Fruit fly (Drosophila melanogaster): ENCODE measurements around the gene CG13838.
A peak's percentile ranks its signal among the peaks of the same experiment; 100 is the strongest.

Gene CG13838

DNA sequence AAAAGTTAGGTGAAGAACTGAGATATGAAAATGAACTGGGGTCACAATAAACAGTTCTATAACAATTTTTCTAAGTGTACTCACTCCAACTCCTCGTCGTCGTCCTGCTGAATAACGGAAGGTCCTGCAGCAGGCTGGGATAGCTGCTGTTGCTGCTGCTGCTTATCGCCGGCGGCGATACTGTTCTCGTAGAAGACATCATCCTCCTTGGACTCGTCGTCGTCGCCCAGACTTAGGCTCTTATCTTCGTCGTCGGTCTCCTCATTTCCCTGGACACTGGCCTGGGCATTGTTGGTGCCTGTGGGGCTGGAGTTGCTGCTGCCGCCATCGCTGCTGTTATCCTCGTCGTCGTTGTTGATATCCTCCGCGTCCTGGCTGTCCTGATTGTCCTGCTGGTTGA is 39.2 kb downstream of the CG13838 start:
- TF ChIP-seq CG7045 (GFP tag; optimal IDR thresholded peaks at IDR 0.05) (no peak), tj (GFP tag; optimal IDR thresholded peaks at IDR 0.05) (no peak), CG12768 (GFP tag; optimal IDR thresholded peaks at IDR 0.05) (no peak), ovo (GFP tag; optimal IDR thresholded peaks at IDR 0.05) (no peak), CG1620 (GFP tag; optimal IDR thresholded peaks at IDR 0.05) (no peak), Mnt (GFP tag; optimal IDR thresholded peaks at IDR 0.05) (no peak), CG5204 (GFP tag; optimal IDR thresholded peaks at IDR 0.05) (no peak), CG11617 (GFP tag; optimal IDR thresholded peaks at IDR 0.05) (no peak), toe (GFP tag; optimal IDR thresholded peaks at IDR 0.05) (no peak), CG14711 (tag; optimal IDR thresholded peaks at IDR 0.05) (no peak), cnc (optimal IDR thresholded peaks at IDR 0.05) (no peak), cic (GFP tag; optimal IDR thresholded peaks at IDR 0.05) (no peak), Crg-1 (GFP tag; optimal IDR thresholded peaks at IDR 0.05) (no peak), kay (GFP tag; ENCODE audit: borderline replicate concordance) (no peak), Hr96 (GFP tag; optimal IDR thresholded peaks at IDR 0.05) (no peak), Clk (GFP tag; optimal IDR thresholded peaks at IDR 0.05) (no peak), bab1 (GFP tag; optimal IDR thresholded peaks at IDR 0.05) (no peak), CG33017 (tag; optimal IDR thresholded peaks at IDR 0.05) (no peak)

DNA sequence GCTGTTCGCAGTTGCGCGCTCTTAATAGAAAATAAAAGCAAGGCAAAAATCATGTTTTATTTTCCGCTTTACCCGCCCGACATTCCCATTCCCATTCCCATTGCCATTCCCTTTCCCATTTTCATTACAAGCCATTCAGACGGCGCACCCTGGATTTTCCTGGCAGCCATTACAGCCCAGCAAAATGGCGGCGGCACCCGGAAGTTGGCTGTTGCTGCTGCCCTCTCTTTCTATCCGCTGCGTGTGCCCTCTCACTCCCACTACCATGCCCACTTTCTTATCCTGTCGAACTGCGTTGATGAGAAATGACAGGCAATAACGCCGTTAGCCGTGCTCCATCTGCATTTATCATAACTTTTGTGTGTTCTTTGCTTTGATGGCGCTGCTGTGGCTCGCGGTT is 46.2 kb downstream of the CG13838 start:
- TF ChIP-seq CG5204 (GFP tag; optimal IDR thresholded peaks at IDR 0.05) (no peak), toe (GFP tag; optimal IDR thresholded peaks at IDR 0.05) (no peak)

DNA sequence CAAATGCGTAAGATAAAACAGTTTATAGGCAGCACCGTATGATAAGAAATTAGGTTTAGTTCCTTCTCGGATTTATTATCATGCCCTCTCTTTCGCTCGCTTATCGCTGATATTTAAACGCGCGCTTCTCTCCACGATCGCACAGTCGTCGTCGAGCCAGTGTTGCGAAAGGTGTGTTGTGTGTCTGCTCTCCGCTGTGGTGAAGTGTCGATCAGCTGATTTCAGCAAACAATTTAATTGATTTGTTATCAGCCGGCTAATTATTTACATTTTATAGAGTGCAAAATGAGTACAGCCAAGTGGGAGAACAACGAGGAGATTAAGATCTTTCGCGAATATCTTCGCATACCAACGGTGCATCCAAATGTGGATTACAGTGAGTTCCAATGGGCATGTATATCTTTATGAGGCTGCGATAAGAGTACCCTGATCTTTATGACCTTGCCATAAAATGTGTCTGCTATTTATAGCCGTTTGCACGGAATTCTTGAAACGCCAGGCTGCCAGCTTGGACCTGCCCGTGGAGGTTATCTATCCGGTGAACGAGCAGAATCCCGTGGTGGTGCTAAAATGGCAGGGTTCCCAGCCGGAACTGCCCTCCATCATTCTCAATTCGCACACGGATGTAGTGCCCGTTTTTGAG is 49.7 kb downstream of the CG13838 start, which contains the start of the genes CG17110 and CG6726:
CG17110 (plus strand) TSS at position 139 of the 643 bp plus-strand sequence.
CG6726 (plus strand) TSS at position 139 of the 643 bp plus-strand sequence.
- peak; percentile 21 for TF ChIP-seq Mnt (GFP tag; optimal IDR thresholded peaks at IDR 0.05)
- no peak for TF ChIP-seq ovo (GFP tag; optimal IDR thresholded peaks at IDR 0.05)
- TF ChIP-seq CG5204 (GFP tag; optimal IDR thresholded peaks at IDR 0.05), result no peak
- TF ChIP-seq CG1620 (GFP tag; optimal IDR thresholded peaks at IDR 0.05), result no peak
- TF ChIP-seq CG7101 (tag; optimal IDR thresholded peaks at IDR 0.05), result no peak
- no peak for TF ChIP-seq CG7045 (GFP tag; optimal IDR thresholded peaks at IDR 0.05)
- no peak for TF ChIP-seq pad (GFP tag; optimal IDR thresholded peaks at IDR 0.05)
- TF ChIP-seq CG12768 (GFP tag; optimal IDR thresholded peaks at IDR 0.05), result no peak
- no peak for TF ChIP-seq tj (GFP tag; optimal IDR thresholded peaks at IDR 0.05)
- TF ChIP-seq cic (GFP tag; optimal IDR thresholded peaks at IDR 0.05), result no peak
- peak; percentile 1 for TF ChIP-seq toe (GFP tag; optimal IDR thresholded peaks at IDR 0.05)
- TF ChIP-seq bab1 (GFP tag; optimal IDR thresholded peaks at IDR 0.05), result no peak
- TF ChIP-seq kay (GFP tag; ENCODE audit: borderline replicate concordance), result peak; percentile 66
- no peak for TF ChIP-seq cnc (optimal IDR thresholded peaks at IDR 0.05)
- no peak for TF ChIP-seq Clk (GFP tag; optimal IDR thresholded peaks at IDR 0.05)
- no peak for TF ChIP-seq CG33017 (tag; optimal IDR thresholded peaks at IDR 0.05)
- TF ChIP-seq CG11617 (GFP tag; optimal IDR thresholded peaks at IDR 0.05), result no peak
- peak; percentile 15 for TF ChIP-seq Hr96 (GFP tag; optimal IDR thresholded peaks at IDR 0.05)

Data from whole organism, adult.